Fruit fly (Drosophila melanogaster): ENCODE data around the gene CG7573.
A peak's percentile ranks its signal among the peaks of the same experiment; 100 is the strongest.

Gene CG7573

dm6 chr3L:11278448-11279320, 32.9 kb upstream of the CG7573 start (continued):
- TF ChIP-seq C15 (GFP tag; IDR thresholded peaks at IDR 0.05) = peak; percentile 25; the same call in 1 of the 3 replicates
- no peak for TF ChIP-seq CG7928 (GFP tag; optimal IDR thresholded peaks at IDR 0.05)
- no peak for TF ChIP-seq ems (GFP tag; optimal IDR thresholded peaks at IDR 0.05)
- TF ChIP-seq Deaf1 (tag; optimal IDR thresholded peaks at IDR 0.05) = no peak
- peak; percentile 58 for TF ChIP-seq CG13775 (GFP tag; optimal IDR thresholded peaks at IDR 0.05)
- TF ChIP-seq CG10147 (GFP tag; optimal IDR thresholded peaks at IDR 0.05) = no peak
- TF ChIP-seq CG2202 (tag; optimal IDR thresholded peaks at IDR 0.05) = no peak
- TF ChIP-seq Adf1 (GFP tag; IDR thresholded peaks at IDR 0.05) = 0 out of 2 replicates have a peak, but pooled peaks have one; percentile 8
- TF ChIP-seq CG3163 (GFP tag; optimal IDR thresholded peaks at IDR 0.05) = no peak
- peak; percentile 20; the same call in 1 of the 2 replicates for TF ChIP-seq HLH3B (GFP tag; IDR thresholded peaks at IDR 0.05)
- TF ChIP-seq CG15073 (GFP tag; optimal IDR thresholded peaks at IDR 0.05) = no peak
- peak; percentile 2 for TF ChIP-seq H2.0 (GFP tag; IDR thresholded peaks at IDR 0.05)
- peak; percentile 16 for TF ChIP-seq CG15514 (GFP tag; optimal IDR thresholded peaks at IDR 0.05)
- no peak for TF ChIP-seq en (GFP tag; optimal IDR thresholded peaks at IDR 0.05)
- no peak for TF ChIP-seq CG32532 (GFP tag; IDR thresholded peaks at IDR 0.05)
- TF ChIP-seq CG8388 (GFP tag; optimal IDR thresholded peaks at IDR 0.05) = no peak
- peak; percentile 80 for TF ChIP-seq cwo (GFP tag; optimal IDR thresholded peaks at IDR 0.05)
- no peak for TF ChIP-seq CG17912 (GFP tag; optimal IDR thresholded peaks at IDR 0.05)
- TF ChIP-seq nmo (GFP tag; optimal IDR thresholded peaks at IDR 0.05) = peak; percentile 7
- no peak for TF ChIP-seq MESR4 (GFP tag; optimal IDR thresholded peaks at IDR 0.05)
- no peak for TF ChIP-seq NfI (GFP tag; optimal IDR thresholded peaks at IDR 0.05)
- TF ChIP-seq ash1 (GFP tag; optimal IDR thresholded peaks at IDR 0.05) = no peak
- TF ChIP-seq Taf1 (GFP tag; IDR thresholded peaks at IDR 0.05) = no peak
- TF ChIP-seq CG3281 (GFP tag; optimal IDR thresholded peaks at IDR 0.05) = no peak
- TF ChIP-seq CG13424 (tag; optimal IDR thresholded peaks at IDR 0.05) = peak; percentile 39
- no peak; the same call in 2 of the 3 replicates for TF ChIP-seq CG11560 (tag; IDR thresholded peaks at IDR 0.05)
- TF ChIP-seq CG7839 (tag; optimal IDR thresholded peaks at IDR 0.05) = peak; percentile 21
- TF ChIP-seq HLH4C (GFP tag; IDR thresholded peaks at IDR 0.05; ENCODE audit: partially characterized antibody) = no peak
- no peak for TF ChIP-seq CG34422 (GFP tag; IDR thresholded peaks at IDR 0.05)
- TF ChIP-seq so (GFP tag; IDR thresholded peaks at IDR 0.05) = peak; percentile 38; the same call in 1 of the 3 replicates
- no peak for TF ChIP-seq ken (GFP tag; IDR thresholded peaks at IDR 0.05)
- 0 out of 2 replicates have a peak, but pooled peaks have one; percentile 7 for TF ChIP-seq CG9215 (GFP tag; IDR thresholded peaks at IDR 0.05)
- TF ChIP-seq Gug (GFP tag; IDR thresholded peaks at IDR 0.05) = no peak
- TF ChIP-seq Antp (GFP tag; optimal IDR thresholded peaks at IDR 0.05) = no peak
- no peak for TF ChIP-seq zen (tag; optimal IDR thresholded peaks at IDR 0.05)
- TF ChIP-seq kni (GFP tag; optimal IDR thresholded peaks at IDR 0.05) = peak; percentile 2
- TF ChIP-seq CG9727 (GFP tag; optimal IDR thresholded peaks at IDR 0.05) = peak; percentile 43
- no peak for TF ChIP-seq ind (GFP tag; optimal IDR thresholded peaks at IDR 0.05)
- peak; percentile 63 for TF ChIP-seq Med (GFP tag)
- no peak for TF ChIP-seq CG4424 (GFP tag; optimal IDR thresholded peaks at IDR 0.05)
- no peak for TF ChIP-seq CG14667 (GFP tag; IDR thresholded peaks at IDR 0.05)
- TF ChIP-seq wdn (GFP tag; IDR thresholded peaks at IDR 0.05) = peak; percentile 32; the same call in 1 of the 2 replicates
- TF ChIP-seq sens (GFP tag) = peak; percentile 14
- no peak for TF ChIP-seq hkb (optimal IDR thresholded peaks at IDR 0.05)
- TF ChIP-seq hkb (GFP tag; IDR thresholded peaks at IDR 0.05) = peak; percentile 30; the same call in 1 of the 2 replicates
- no peak for TF ChIP-seq E2f2 (GFP tag; IDR thresholded peaks at IDR 0.05)
- TF ChIP-seq trh (GFP tag; optimal IDR thresholded peaks at IDR 0.05) = no peak
- peak; percentile 36 for TF ChIP-seq CG6813 (GFP tag; optimal IDR thresholded peaks at IDR 0.05)
- no peak for TF ChIP-seq Max (GFP tag; optimal IDR thresholded peaks at IDR 0.05)
- TF ChIP-seq CG1792 (GFP tag; optimal IDR thresholded peaks at IDR 0.05) = no peak

Data from whole organism, embryonic.